Fruit fly (Drosophila melanogaster) whole organism, embryonic: ENCODE measurements around the gene CG34293.

Experiments used
- ATbp ChIP-seq: fragments of 200-800 bp; sonication (Bioruptor generic); optimal IDR thresholded peaks from 2 replicates; lab custom pipeline; 2017; ENCODE audit warnings: missing biosample characterization, mild to moderate bottlenecking, missing genetic modification characterization, missing genetic modification reagents
- Adf1 ChIP-seq: fragments of 200-800 bp; sonication (Bioruptor generic); IDR thresholded peaks from 2 replicates; pipeline ENCODE4 v1.3.6; 2022; ENCODE audit warnings: missing biosample characterization, missing genetic modification characterization
- B-H1 ChIP-seq: fragments of 200-800 bp; sonication (Bioruptor generic); IDR thresholded peaks from 3 replicates; pipeline ENCODE4 v1.3.6; 2022; ENCODE audit warnings: missing biosample characterization, missing genetic modification characterization
- BEAF-32 ChIP-seq: fragments of 200-800 bp; sonication (Bioruptor generic); optimal IDR thresholded peaks from 3 replicates; lab custom pipeline; 2017; ENCODE audit warnings: missing biosample characterization, missing genetic modification characterization, mild to moderate bottlenecking, moderate library complexity, missing genetic modification reagents
- Bgb ChIP-seq: fragments of 200-800 bp; sonication (Bioruptor generic); IDR thresholded peaks from 2 replicates; pipeline ENCODE4 v1.3.6; 2022; ENCODE audit warnings: missing biosample characterization, missing genetic modification characterization; ENCODE audit not compliant: partially characterized antibody
- Blimp-1 ChIP-seq: fragments of 200-800 bp; sonication (Bioruptor generic); optimal IDR thresholded peaks from 3 replicates; lab custom pipeline; 2018; ENCODE audit warnings: missing biosample characterization, missing genetic modification characterization, mild to moderate bottlenecking, moderate library complexity, missing genetic modification reagents
- C15 ChIP-seq: fragments of 200-800 bp; sonication (Bioruptor generic); IDR thresholded peaks from 3 replicates; pipeline ENCODE4 v1.3.6; 2022; ENCODE audit warnings: missing biosample characterization, missing genetic modification characterization
- CG11723 ChIP-seq: fragments of 200-800 bp; sonication (Bioruptor generic); optimal IDR thresholded peaks from 2 replicates; lab custom pipeline; 2017; ENCODE audit warnings: missing biosample characterization, mild to moderate bottlenecking, missing genetic modification characterization
- CG12071 ChIP-seq: fragments of 200-800 bp; sonication (Bioruptor generic); optimal IDR thresholded peaks from 3 replicates; lab custom pipeline; 2018; ENCODE audit warnings: missing biosample characterization, mild to moderate bottlenecking, missing genetic modification characterization
- CG12104 ChIP-seq: fragments of 200-800 bp; sonication (Bioruptor generic); optimal IDR thresholded peaks from 3 replicates; lab custom pipeline; 2016; ENCODE audit warnings: missing biosample characterization, missing genetic modification characterization
- CG13296 ChIP-seq: fragments of 200-800 bp; sonication (Bioruptor generic); optimal IDR thresholded peaks from 3 replicates; lab custom pipeline; 2018; ENCODE audit warnings: missing biosample characterization, mild to moderate bottlenecking, missing genetic modification characterization
- CG14667 ChIP-seq: fragments of 200-800 bp; sonication (Bioruptor generic); IDR thresholded peaks from 2 replicates; pipeline ENCODE4 v1.3.6; 2022; ENCODE audit warnings: missing biosample characterization, missing genetic modification characterization
- CG15696 ChIP-seq: fragments of 200-800 bp; sonication (Bioruptor generic); optimal IDR thresholded peaks from 2 replicates; lab custom pipeline; 2019; ENCODE audit warnings: missing biosample characterization, mild to moderate bottlenecking, missing genetic modification characterization, moderate library complexity
- CG1603 ChIP-seq: fragments of 200-800 bp; sonication (Bioruptor generic); optimal IDR thresholded peaks from 2 replicates; lab custom pipeline; 2019; ENCODE audit warnings: missing biosample characterization, mild to moderate bottlenecking, missing genetic modification characterization, moderate library complexity
- CG2202 ChIP-seq: fragments of 200-800 bp; sonication (Bioruptor generic); optimal IDR thresholded peaks from 2 replicates; lab custom pipeline; 2018; ENCODE audit warnings: missing biosample characterization, mild to moderate bottlenecking, missing genetic modification characterization
- CG2875 ChIP-seq: fragments of 200-800 bp; sonication (Bioruptor generic); optimal IDR thresholded peaks from 2 replicates; lab custom pipeline; 2017; ENCODE audit warnings: missing biosample characterization, mild to moderate bottlenecking, missing genetic modification characterization, missing genetic modification reagents
- CG33213 ChIP-seq: fragments of 200-800 bp; sonication (Bioruptor generic); optimal IDR thresholded peaks from 3 replicates; lab custom pipeline; 2016; ENCODE audit warnings: missing biosample characterization, missing genetic modification characterization
- CG4617 ChIP-seq: fragments of 200-800 bp; sonication (Bioruptor generic); optimal IDR thresholded peaks from 3 replicates; lab custom pipeline; 2016; ENCODE audit warnings: missing biosample characterization, missing genetic modification characterization, borderline replicate concordance
- CG6254 ChIP-seq: fragments of 200-800 bp; sonication (Bioruptor generic); optimal IDR thresholded peaks from 3 replicates; lab custom pipeline; 2017; ENCODE audit warnings: mild to moderate bottlenecking, missing biosample characterization, missing genetic modification reagents, missing genetic modification characterization
- CG7963 ChIP-seq: fragments of 200-800 bp; sonication (Bioruptor generic); IDR thresholded peaks from 3 replicates; pipeline ENCODE4 v1.3.6; 2022; ENCODE audit warnings: missing biosample characterization, missing genetic modification characterization; ENCODE audit not compliant: partially characterized antibody
- CTCF ChIP-seq: fragments of 200-800 bp; sonication (Bioruptor generic); optimal IDR thresholded peaks from 2 replicates; lab custom pipeline; 2017; ENCODE audit warnings: missing biosample characterization, mild to moderate bottlenecking, missing genetic modification characterization, moderate library complexity
- Ets97D ChIP-seq: fragments of 200-800 bp; sonication (Bioruptor generic); optimal IDR thresholded peaks from 3 replicates; lab custom pipeline; 2016; ENCODE audit warnings: missing biosample characterization, missing genetic modification characterization
- Gsc ChIP-seq: fragments of 200-800 bp; sonication (Bioruptor generic); IDR thresholded peaks from 2 replicates; pipeline ENCODE4 v1.3.6; 2022; ENCODE audit warnings: missing biosample characterization, missing genetic modification characterization
- Hey ChIP-seq: fragments of 200-800 bp; sonication (Bioruptor generic); optimal IDR thresholded peaks from 3 replicates; lab custom pipeline; 2018; ENCODE audit warnings: missing biosample characterization, mild to moderate bottlenecking, missing genetic modification characterization
- HmgD ChIP-seq: fragments of 200-800 bp; sonication (Bioruptor generic); optimal IDR thresholded peaks from 3 replicates; lab custom pipeline; 2016; ENCODE audit warnings: missing biosample characterization, missing genetic modification characterization
- Lpt ChIP-seq: fragments of >200 bp; optimal IDR thresholded peaks from 2 replicates; lab custom pipeline; 2018; ENCODE audit warnings: missing biosample characterization, missing genetic modification characterization
- Sry-β ChIP-seq: fragments of 200-800 bp; sonication (Bioruptor generic); optimal IDR thresholded peaks from 2 replicates; lab custom pipeline; 2018; ENCODE audit warnings: missing biosample characterization, mild to moderate bottlenecking, missing genetic modification characterization, moderate library complexity
- TFAM ChIP-seq: fragments of 200-800 bp; sonication (Bioruptor generic); optimal IDR thresholded peaks from 2 replicates; lab custom pipeline; 2017; ENCODE audit warnings: missing biosample characterization, missing genetic modification characterization, inconsistent platforms
- YL-1 ChIP-seq: fragments of 200-800 bp; sonication (Bioruptor generic); optimal IDR thresholded peaks from 3 replicates; lab custom pipeline; 2017; ENCODE audit warnings: missing biosample characterization, mild to moderate bottlenecking, missing genetic modification characterization
- ac ChIP-seq: fragments of 200-800 bp; sonication (Bioruptor generic); optimal IDR thresholded peaks from 3 replicates; lab custom pipeline; 2017; ENCODE audit warnings: missing biosample characterization, mild to moderate bottlenecking, missing genetic modification characterization
- ara ChIP-seq: fragments of 200-800 bp; sonication (Bioruptor generic); IDR thresholded peaks from 2 replicates; pipeline ENCODE4 v1.3.6; 2022; ENCODE audit warnings: missing biosample characterization, missing genetic modification characterization
- ato ChIP-seq: fragments of 200-800 bp; sonication (Bioruptor generic); IDR thresholded peaks from 2 replicates; pipeline ENCODE4 v1.3.6; 2022; ENCODE audit warnings: missing biosample characterization, missing genetic modification characterization; ENCODE audit not compliant: partially characterized antibody
- bowl ChIP-seq: fragments of 200-800 bp; sonication (Bioruptor generic); IDR thresholded peaks from 2 replicates; pipeline ENCODE4 v1.3.6; 2022; ENCODE audit warnings: missing biosample characterization, missing genetic modification characterization
- btn ChIP-seq: fragments of 200-800 bp; sonication (Bioruptor generic); optimal IDR thresholded peaks from 2 replicates; lab custom pipeline; 2016; ENCODE audit warnings: missing biosample characterization, missing genetic modification characterization
- chinmo ChIP-seq: fragments of 200-800 bp; sonication (Bioruptor generic); IDR thresholded peaks from 4 replicates; pipeline ENCODE4 v1.3.6; 2022; ENCODE audit warnings: missing biosample characterization, missing genetic modification characterization; ENCODE audit not compliant: partially characterized antibody
- dan ChIP-seq: fragments of 200-800 bp; sonication (Bioruptor generic); IDR thresholded peaks from 2 replicates; pipeline ENCODE4 v1.3.6; 2022; ENCODE audit warnings: missing biosample characterization, missing genetic modification characterization
- dmrt99B ChIP-seq: fragments of 200-800 bp; sonication (Bioruptor generic); optimal IDR thresholded peaks from 2 replicates; lab custom pipeline; 2018; ENCODE audit warnings: missing biosample characterization, mild to moderate bottlenecking, missing genetic modification characterization, moderate library complexity
- ems ChIP-seq: fragments of 200-800 bp; sonication (Bioruptor generic); optimal IDR thresholded peaks from 3 replicates; lab custom pipeline; 2016; ENCODE audit warnings: missing biosample characterization, missing genetic modification characterization
- gsb-n ChIP-seq: fragments of 200-800 bp; sonication (Bioruptor generic); optimal IDR thresholded peaks from 3 replicates; lab custom pipeline; 2018; ENCODE audit warnings: missing biosample characterization, mild to moderate bottlenecking, missing genetic modification characterization
- kay ChIP-seq: fragments of 200-800 bp; sonication (Bioruptor generic); optimal IDR thresholded peaks from 2 replicates; lab custom pipeline; 2016; ENCODE audit warnings: missing biosample characterization, missing genetic modification characterization
- mam ChIP-seq: fragments of 200-800 bp; sonication (Bioruptor generic); optimal IDR thresholded peaks from 3 replicates; lab custom pipeline; 2016; ENCODE audit warnings: missing biosample characterization, missing genetic modification characterization
- org-1 ChIP-seq: fragments of 200-800 bp; sonication (Bioruptor generic); optimal IDR thresholded peaks from 2 replicates; lab custom pipeline; 2017; ENCODE audit warnings: missing biosample characterization, missing genetic modification characterization
- run ChIP-seq: fragments of 200-800 bp; sonication (Bioruptor generic); optimal IDR thresholded peaks from 3 replicates; lab custom pipeline; 2018; ENCODE audit warnings: missing biosample characterization, mild to moderate bottlenecking, missing genetic modification characterization
- shn ChIP-seq: fragments of 200-800 bp; sonication (Bioruptor generic); optimal IDR thresholded peaks from 3 replicates; lab custom pipeline; 2016; ENCODE audit warnings: missing biosample characterization, missing genetic modification characterization
- sim ChIP-seq: fragments of 200-800 bp; sonication (Bioruptor generic); IDR thresholded peaks from 2 replicates; pipeline ENCODE4 v1.3.6; 2022; ENCODE audit warnings: missing biosample characterization, missing genetic modification characterization
- sqz ChIP-seq: fragments of 200-800 bp; sonication (Bioruptor generic); optimal IDR thresholded peaks from 3 replicates; lab custom pipeline; 2018; ENCODE audit warnings: missing biosample characterization, mild to moderate bottlenecking, missing genetic modification characterization
- sug ChIP-seq: fragments of 200-800 bp; optimal IDR thresholded peaks from 2 replicates; lab custom pipeline; 2019; ENCODE audit warnings: missing biosample characterization, mild to moderate bottlenecking, missing genetic modification characterization, moderate library complexity
- tgo ChIP-seq: fragments of 200-800 bp; sonication (Bioruptor generic); IDR thresholded peaks from 3 replicates; pipeline ENCODE4 v1.3.6; 2022; ENCODE audit warnings: missing biosample characterization, missing genetic modification characterization
- trem ChIP-seq: fragments of 200-800 bp; optimal IDR thresholded peaks from 3 replicates; lab custom pipeline; 2019; ENCODE audit warnings: missing biosample characterization, mild to moderate bottlenecking, missing genetic modification characterization, moderate library complexity
- tx ChIP-seq: fragments of 200-800 bp; sonication (Bioruptor generic); optimal IDR thresholded peaks from 2 replicates; lab custom pipeline; 2016; ENCODE audit warnings: missing biosample characterization, missing genetic modification characterization

CG34293 gene

DNA sequence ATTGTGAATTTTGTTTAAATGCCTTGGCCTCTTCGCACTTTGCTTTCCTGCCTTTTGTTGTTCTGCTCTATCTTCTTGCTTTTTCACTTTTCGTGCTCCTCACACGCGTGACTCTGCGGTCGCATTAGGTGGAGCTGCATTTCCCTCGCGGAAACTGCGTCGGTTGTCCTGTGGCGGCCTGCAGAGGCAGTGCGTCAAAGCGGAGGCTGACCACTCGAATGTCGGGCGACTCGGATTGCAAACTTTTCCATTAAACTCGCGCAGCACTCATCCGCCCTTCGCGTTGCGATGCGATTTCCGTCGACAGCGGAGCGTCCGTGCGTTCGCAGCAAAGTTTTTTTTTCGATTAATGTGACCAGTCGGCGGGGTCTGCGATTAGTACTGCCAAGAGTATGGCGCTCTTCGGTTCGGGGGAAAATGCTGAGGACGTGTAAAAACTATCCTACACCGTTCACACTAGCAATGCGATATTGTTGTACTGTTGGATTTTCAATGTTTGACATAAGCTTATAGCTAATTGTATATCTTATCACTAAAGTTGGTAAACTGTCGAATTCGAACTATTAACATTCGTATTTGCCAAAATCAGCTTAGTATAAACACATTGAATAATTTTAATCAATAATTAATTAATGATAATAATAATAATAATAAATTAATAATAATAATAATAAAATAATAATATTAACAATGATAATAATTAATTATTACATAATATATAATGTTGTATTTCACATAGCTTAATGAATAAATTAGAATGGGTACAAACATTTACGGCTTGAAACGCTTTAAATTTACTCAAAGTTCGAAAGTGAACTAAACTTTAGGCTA lies 14.5 kb downstream of the CG34293 start, which contains the start of gene CG6051 (continued):
- TF ChIP-seq org-1 (GFP tag; lab: Kevin White, UChicago) (no peak), bowl (GFP tag; lab: Robert Waterston, UW) (no peak), CG6254 (GFP tag; lab: Kevin White, UChicago) (no peak), CG4617 (GFP tag; lab: Kevin White, UChicago) (peak; percentile 33), ATbp (GFP tag; lab: Kevin White, UChicago) (peak; percentile 33), ara (GFP tag; lab: Robert Waterston, UW) (no peak), B-H1 (GFP tag; lab: Robert Waterston, UW) (no peak), dan (GFP tag; lab: Robert Waterston, UW) (no peak), CTCF (GFP tag; lab: Kevin White, UChicago) (no peak), CG14667 (GFP tag; lab: Robert Waterston, UW) (no peak), ac (GFP tag; lab: Kevin White, UChicago) (no peak), CG1603 (tag; lab: Kevin White, UChicago) (peak; percentile 80), BEAF-32 (peak; percentile 51), btn (no peak), sug (tag; lab: Kevin White, UChicago) (peak; percentile 46), gsb-n (no peak), chinmo (GFP tag; lab: Robert Waterston, UW) (no peak), Lpt (GFP tag; lab: Kevin White, UChicago) (no peak), mam (peak; percentile 63), TFAM (GFP tag; lab: Kevin White, UChicago) (no peak), Gsc (GFP tag; lab: Robert Waterston, UW) (no peak), CG13296 (peak; percentile 46), run (tag; lab: Kevin White, UChicago) (peak; percentile 30), Blimp-1 (GFP tag; lab: Kevin White, UChicago) (peak; percentile 37), CG12104 (GFP tag; lab: Kevin White, UChicago) (peak; percentile 37), CG2875 (GFP tag; lab: Kevin White, UChicago) (peak; percentile 9), Adf1 (GFP tag; lab: Robert Waterston, UW) (no peak), Hey (tag; lab: Kevin White, UChicago) (peak; percentile 46), ato (GFP tag; lab: Robert Waterston, UW) (no peak), C15 (no peak), kay (GFP tag; lab: Kevin White, UChicago) (peak; percentile 13), Bgb (no peak), sim (GFP tag; lab: Robert Waterston, UW) (no peak), Sry-β (GFP tag; lab: Kevin White, UChicago) (peak; percentile 47), tx (GFP tag; lab: Kevin White, UChicago) (peak; percentile 34), CG33213 (GFP tag; lab: Kevin White, UChicago) (peak; percentile 66), Ets97D (GFP tag; lab: Kevin White, UChicago) (peak; percentile 53), CG7963 (GFP tag; lab: Robert Waterston, UW) (no peak), dmrt99B (tag; lab: Kevin White, UChicago) (peak; percentile 48), tgo (GFP tag; lab: Robert Waterston, UW) (no peak), CG11723 (GFP tag; lab: Kevin White, UChicago) (peak; percentile 4), CG2202 (tag; lab: Kevin White, UChicago) (peak; percentile 35), shn (GFP tag; lab: Kevin White, UChicago) (no peak), YL-1 (peak; percentile 52), ems (GFP tag; lab: Kevin White, UChicago) (peak; percentile 55), HmgD (GFP tag; lab: Kevin White, UChicago) (peak; percentile 45), CG12071 (GFP tag; lab: Kevin White, UChicago) (peak; percentile 55), CG15696 (peak; percentile 21), sqz (GFP tag; lab: Kevin White, UChicago) (peak; percentile 95), trem (tag; lab: Kevin White, UChicago) (peak; percentile 72)
